Worm (Caenorhabditis elegans) whole organism, midembryonic: Measurements from ENCODE around the gene nhr-30.
"Not testable (repeated sequence)": the region's sequence is repeated elsewhere in the genome, so short reads cannot be mapped to it uniquely, and the experiment has no call there.

Experiments used
- flt-1 ChIP-seq: fragments of 200-800 bp; sonication (Bioruptor generic); IDR thresholded peaks from 2 replicates; pipeline ENCODE4 v1.3.6; 2022; ENCODE audit warnings: missing genetic modification characterization, missing compliant biosample characterization
- ztf-23 ChIP-seq: fragments of 200-800 bp; sonication (Bioruptor generic); IDR thresholded peaks from 2 replicates; pipeline ENCODE4 v1.3.6; 2022; ENCODE audit warnings: missing genetic modification reagents, missing genetic modification characterization, missing compliant biosample characterization
- ztf-29 ChIP-seq: fragments of 200-800 bp; sonication (Bioruptor generic); IDR thresholded peaks from 2 replicates; pipeline ENCODE4 v1.3.6; 2022; ENCODE audit warnings: missing genetic modification reagents, missing genetic modification characterization, missing compliant biosample characterization

ce11 chrV:9090824-9091798 is 46.1 kb downstream of the nhr-30 start:
- not testable (repeated sequence) for TF ChIP-seq flt-1 (GFP tag; lab: Robert Waterston, UW); ztf-23 (GFP tag; lab: Robert Waterston, UW); ztf-29
